Worm (Caenorhabditis elegans) whole organism, young adult: ENCODE data around the gene R09A1.3.
A peak's percentile ranks its signal among the peaks of the same experiment; 100 is the strongest.

Experiments used
- B0261.1 ChIP-seq: sonication (generic microtip); optimal IDR thresholded peaks from 2 replicates; lab custom pipeline; 2016; ENCODE audit warnings: mild to moderate bottlenecking, missing genetic modification characterization, moderate library complexity, missing compliant biosample characterization
- F33H1.4 ChIP-seq: fragments of 200-800 bp; sonication (Bioruptor generic); IDR thresholded peaks from 2 replicates; pipeline ENCODE4 v1.3.6; 2022; ENCODE audit warnings: missing genetic modification reagents, missing genetic modification characterization, missing compliant biosample characterization
- F39B2.1 ChIP-seq: fragments of 200-800 bp; sonication (Bioruptor generic); IDR thresholded peaks from 2 replicates; pipeline ENCODE4 v1.3.6; 2022; ENCODE audit warnings: missing genetic modification reagents, missing genetic modification characterization, missing compliant biosample characterization
- F49E8.2 ChIP-seq: sonication (generic microtip); optimal IDR thresholded peaks from 3 replicates; lab custom pipeline; 2017; ENCODE audit warnings: missing genetic modification characterization, mild to moderate bottlenecking, missing compliant biosample characterization, antibody characterized with exemption, moderate library complexity; ENCODE audit not compliant: insufficient read depth
- F57A8.1 ChIP-seq: fragments of 200-800 bp; sonication (Bioruptor generic); optimal IDR thresholded peaks from 2 replicates; lab custom pipeline; 2018; ENCODE audit warnings: mild to moderate bottlenecking, missing genetic modification characterization, moderate library complexity, missing compliant biosample characterization
- T07F8.4 ChIP-seq: sonication (generic microtip); optimal IDR thresholded peaks from 2 replicates; lab custom pipeline; 2016; ENCODE audit warnings: mild to moderate bottlenecking, missing genetic modification characterization, moderate library complexity, missing compliant biosample characterization
- Y53F4B.3 ChIP-seq: fragments of 200-800 bp; sonication (Bioruptor generic); IDR thresholded peaks from 2 replicates; pipeline ENCODE4 v1.3.6; 2022; ENCODE audit warnings: missing genetic modification reagents, missing genetic modification characterization, missing compliant biosample characterization
- Y56A3A.18 ChIP-seq: fragments of 200-800 bp; sonication (Bioruptor generic); IDR thresholded peaks from 2 replicates; pipeline ENCODE4 v1.3.6; 2022; ENCODE audit warnings: missing genetic modification reagents, missing genetic modification characterization, missing compliant biosample characterization
- Y79H2A.3 ChIP-seq: fragments of 200-800 bp; sonication (Bioruptor generic); conservative IDR thresholded peaks from 2 replicates; pipeline ENCODE4 v1.3.6; 2022; ENCODE audit warnings: missing genetic modification reagents, missing genetic modification characterization, missing compliant biosample characterization
- Y95B8A.8 ChIP-seq: fragments of 200-800 bp; sonication (Bioruptor generic); IDR thresholded peaks from 2 replicates; pipeline ENCODE4 v1.3.6; 2022; ENCODE audit warnings: missing genetic modification reagents, missing genetic modification characterization, missing compliant biosample characterization
- athp-1 ChIP-seq: sonication (generic microtip); optimal IDR thresholded peaks from 2 replicates; lab custom pipeline; 2017; ENCODE audit warnings: mild to moderate bottlenecking, missing genetic modification characterization, missing compliant biosample characterization
- attf-6 ChIP-seq: fragments of 200-800 bp; sonication (Bioruptor generic); IDR thresholded peaks from 2 replicates; pipeline ENCODE4 v1.3.6; 2022; ENCODE audit warnings: missing genetic modification reagents, missing genetic modification characterization, missing compliant biosample characterization
- ceh-27 ChIP-seq: fragments of 200-800 bp; sonication (Bioruptor generic); optimal IDR thresholded peaks from 2 replicates; lab custom pipeline; 2018; ENCODE audit warnings: mild to moderate bottlenecking, missing genetic modification characterization, moderate library complexity, missing compliant biosample characterization
- dpff-1 ChIP-seq: sonication (generic microtip); optimal IDR thresholded peaks from 2 replicates; lab custom pipeline; 2017; ENCODE audit warnings: mild to moderate bottlenecking, missing genetic modification characterization, missing compliant biosample characterization
- egl-44 ChIP-seq: fragments of 200-800 bp; sonication (Bioruptor generic); IDR thresholded peaks from 2 replicates; pipeline ENCODE4 v1.3.6; 2022; ENCODE audit warnings: missing genetic modification reagents, missing genetic modification characterization, missing compliant biosample characterization
- egrh-3 ChIP-seq: fragments of 200-800 bp; sonication (Bioruptor generic); IDR thresholded peaks from 2 replicates; pipeline ENCODE4 v1.3.6; 2022; ENCODE audit warnings: missing genetic modification reagents, missing genetic modification characterization, missing compliant biosample characterization
- hlh-26 ChIP-seq: fragments of 200-800 bp; sonication (Bioruptor generic); conservative IDR thresholded peaks from 2 replicates; pipeline ENCODE4 v1.3.6; 2022; ENCODE audit warnings: missing genetic modification reagents, missing genetic modification characterization, missing compliant biosample characterization
- hrde-1 ChIP-seq: sonication (generic microtip); optimal IDR thresholded peaks from 2 replicates; lab custom pipeline; 2016; ENCODE audit warnings: missing genetic modification characterization, mild to moderate bottlenecking, missing compliant biosample characterization, moderate library complexity, missing genotype, missing genetic modification reagents, borderline replicate concordance
- lir-1 ChIP-seq: fragments of 200-800 bp; sonication (Bioruptor generic); conservative IDR thresholded peaks from 2 replicates; pipeline ENCODE4 v1.3.6; 2022; ENCODE audit warnings: missing genetic modification reagents, missing genetic modification characterization, missing compliant biosample characterization
- madf-6 ChIP-seq: fragments of 200-800 bp; sonication (Bioruptor generic); IDR thresholded peaks from 2 replicates; pipeline ENCODE4 v1.3.6; 2022; ENCODE audit warnings: missing genetic modification reagents, missing genetic modification characterization, missing compliant biosample characterization
- madf-8 ChIP-seq: fragments of 200-800 bp; sonication (Bioruptor generic); conservative IDR thresholded peaks from 2 replicates; pipeline ENCODE4 v1.3.6; 2022; ENCODE audit warnings: missing genetic modification reagents, missing genetic modification characterization, missing compliant biosample characterization
- mcd-1 ChIP-seq: fragments of 200-800 bp; sonication (Bioruptor generic); IDR thresholded peaks from 2 replicates; pipeline ENCODE4 v1.3.6; 2022; ENCODE audit warnings: missing genetic modification reagents, missing genetic modification characterization, missing compliant biosample characterization
- mel-28 ChIP-seq: sonication (generic microtip); optimal IDR thresholded peaks from 2 replicates; lab custom pipeline; 2016; ENCODE audit warnings: borderline replicate concordance, mild to moderate bottlenecking, missing genetic modification characterization, missing compliant biosample characterization
- nhr-27 ChIP-seq: fragments of 200-800 bp; sonication (Bioruptor generic); optimal IDR thresholded peaks from 2 replicates; lab custom pipeline; 2018; ENCODE audit warnings: mild to moderate bottlenecking, missing genetic modification characterization, moderate library complexity, missing compliant biosample characterization
- nhr-80 ChIP-seq: sonication (generic microtip); optimal IDR thresholded peaks from 2 replicates; lab custom pipeline; 2016; ENCODE audit warnings: missing genetic modification characterization, missing compliant biosample characterization
- rcor-1 ChIP-seq: fragments of 200-800 bp; sonication (Bioruptor generic); IDR thresholded peaks from 2 replicates; pipeline ENCODE4 v1.3.6; 2022; ENCODE audit warnings: missing genetic modification reagents, missing genetic modification characterization, missing compliant biosample characterization
- rpc-1 ChIP-seq, 2 experiments: fragments of 150-350 bp in 1 of 2; sonication (generic microtip) in 1 of 2; optimal IDR thresholded peaks; 2 replicates each; lab custom pipeline; 2014 to 2018; ENCODE audit warnings: missing biosample characterization in 1 of 2, missing genetic modification characterization in 1 of 2, missing genetic modification reagents in 1 of 2, missing genotype in 1 of 2
- sdz-38 ChIP-seq: sonication (generic microtip); optimal IDR thresholded peaks from 2 replicates; lab custom pipeline; 2016; ENCODE audit warnings: missing genotype, missing genetic modification characterization, missing compliant biosample characterization
- snpc-1.1 ChIP-seq: sonication (generic microtip); optimal IDR thresholded peaks from 2 replicates; lab custom pipeline; 2017; ENCODE audit warnings: missing genetic modification characterization, mild to moderate bottlenecking, missing compliant biosample characterization, antibody characterized with exemption, moderate library complexity, missing genotype, missing genetic modification reagents; ENCODE audit not compliant: insufficient read depth
- snpc-1.3 ChIP-seq: sonication (generic microtip); optimal IDR thresholded peaks from 2 replicates; lab custom pipeline; 2017; ENCODE audit warnings: missing genetic modification characterization, mild to moderate bottlenecking, missing compliant biosample characterization, antibody characterized with exemption, moderate library complexity, missing genotype, missing genetic modification reagents; ENCODE audit not compliant: insufficient read depth
- snpc-4 ChIP-seq, 5 experiments: fragments of 150-350 bp in 1 of 5; sonication (generic microtip) in 4 of 5; optimal IDR thresholded peaks; 2 replicates each; lab custom pipeline; 2014 to 2018; ENCODE audit warnings: missing genetic modification characterization in 5 of 5, missing biosample characterization in 3 of 5, antibody characterized with exemption in 2 of 5, mild to moderate bottlenecking in 2 of 5, missing compliant biosample characterization in 2 of 5, missing genotype in 2 of 5, moderate library complexity in 2 of 5, missing genetic modification reagents in 1 of 5
- unc-62 ChIP-seq: fragments of 150-350 bp; optimal IDR thresholded peaks from 2 replicates; lab custom pipeline; 2014; ENCODE audit warnings: missing biosample characterization, missing genetic modification reagents, missing genetic modification characterization
- xnd-1 ChIP-seq: sonication (generic microtip); optimal IDR thresholded peaks from 2 replicates; lab custom pipeline; 2016; ENCODE audit warnings: missing genotype, missing genetic modification reagents, missing genetic modification characterization, missing compliant biosample characterization
- zfh-2 ChIP-seq: fragments of 200-800 bp; sonication (Bioruptor generic); conservative IDR thresholded peaks from 2 replicates; pipeline ENCODE4 v1.3.6; 2022; ENCODE audit warnings: missing genetic modification reagents, missing genetic modification characterization, missing compliant biosample characterization
- ztf-18 ChIP-seq: sonication (generic microtip); optimal IDR thresholded peaks from 2 replicates; lab custom pipeline; 2016; ENCODE audit warnings: missing genotype, mild to moderate bottlenecking, missing genetic modification characterization, missing compliant biosample characterization
- ztf-25 ChIP-seq: fragments of 200-800 bp; sonication (Bioruptor generic); IDR thresholded peaks from 2 replicates; pipeline ENCODE4 v1.3.6; 2022; ENCODE audit warnings: missing genetic modification reagents, missing genetic modification characterization, missing compliant biosample characterization
- ztf-26 ChIP-seq: sonication (generic microtip); optimal IDR thresholded peaks from 2 replicates; lab custom pipeline; 2017; ENCODE audit warnings: missing genetic modification characterization, missing compliant biosample characterization
- ztf-28 ChIP-seq: fragments of 200-800 bp; sonication (Bioruptor generic); IDR thresholded peaks from 2 replicates; pipeline ENCODE4 v1.3.6; 2022; ENCODE audit warnings: missing genetic modification reagents, missing genetic modification characterization, missing compliant biosample characterization
- ztf-3 ChIP-seq: fragments of 200-800 bp; sonication (Bioruptor generic); optimal IDR thresholded peaks from 2 replicates; lab custom pipeline; 2018; ENCODE audit warnings: mild to moderate bottlenecking, missing genetic modification characterization, missing compliant biosample characterization

Gene R09A1.3

DNA sequence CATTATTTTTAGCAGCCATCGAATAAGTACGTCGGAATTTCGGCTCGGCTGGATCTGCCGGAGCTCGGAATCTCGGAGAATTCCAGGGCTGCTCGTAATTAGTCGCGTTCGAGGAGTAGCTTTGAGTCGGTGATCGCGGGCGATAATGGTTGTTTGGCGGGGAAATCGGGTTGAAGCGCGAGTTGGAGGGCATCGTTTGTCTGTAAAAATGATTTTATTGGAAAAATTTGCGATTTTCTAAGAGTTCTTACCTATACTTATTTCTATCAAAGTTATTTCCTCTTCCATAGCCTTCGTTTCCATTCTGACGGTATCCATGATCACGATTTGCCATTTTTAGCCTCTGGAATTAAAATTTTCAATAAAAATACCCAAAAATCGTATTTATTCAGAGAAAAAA is 23.5 kb downstream of the R09A1.3 start, which contains the start of gene Y50D4C.5:
Gene Y50D4C.5 (minus strand): TSS at position 345 of the 400 bp plus-strand sequence.
- TF ChIP-seq mel-28 (tag; lab: Kevin White, UChicago) (no peak), zfh-2 (GFP tag; lab: Robert Waterston, UW) (peak; percentile 41; the same call in 1 of the 2 replicates)
- TF ChIP-seq, all 124 proteins: peak for 1

DNA sequence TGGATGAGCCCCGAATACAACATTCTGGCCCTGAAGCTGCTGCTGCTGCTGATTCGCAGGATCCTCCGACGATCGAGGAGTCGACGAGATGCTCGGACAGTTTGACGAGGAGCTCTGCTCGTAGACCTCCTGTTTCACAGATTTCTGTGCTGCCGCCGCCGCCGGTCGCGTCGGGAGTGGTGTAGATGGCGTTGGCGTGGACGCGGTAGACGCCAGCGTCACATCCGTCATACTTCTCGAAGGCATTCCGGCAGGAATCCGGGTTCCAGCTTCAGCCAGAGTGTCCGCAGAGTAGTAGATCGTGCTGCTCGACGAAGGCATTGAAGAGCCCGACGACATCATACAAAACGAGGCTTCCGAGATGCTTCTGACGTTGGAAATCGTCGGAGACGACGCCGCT is 25.7 kb downstream of the R09A1.3 start:
- peak; percentile 70; the same call in 1 of the 2 replicates for TF ChIP-seq egrh-3
- peak; percentile 83 for TF ChIP-seq zfh-2 (GFP tag; lab: Robert Waterston, UW)
- TF ChIP-seq hrde-1 (tag; lab: Kevin White, UChicago), result no peak
- TF ChIP-seq madf-6, result no peak
- TF ChIP-seq mcd-1 (GFP tag; lab: Robert Waterston, UW), result peak; percentile 27; the same call in 1 of the 2 replicates
- TF ChIP-seq egl-44 (GFP tag; lab: Robert Waterston, UW), result no peak
- TF ChIP-seq unc-62 (GFP tag; lab: Kevin White, UChicago), result no peak

DNA sequence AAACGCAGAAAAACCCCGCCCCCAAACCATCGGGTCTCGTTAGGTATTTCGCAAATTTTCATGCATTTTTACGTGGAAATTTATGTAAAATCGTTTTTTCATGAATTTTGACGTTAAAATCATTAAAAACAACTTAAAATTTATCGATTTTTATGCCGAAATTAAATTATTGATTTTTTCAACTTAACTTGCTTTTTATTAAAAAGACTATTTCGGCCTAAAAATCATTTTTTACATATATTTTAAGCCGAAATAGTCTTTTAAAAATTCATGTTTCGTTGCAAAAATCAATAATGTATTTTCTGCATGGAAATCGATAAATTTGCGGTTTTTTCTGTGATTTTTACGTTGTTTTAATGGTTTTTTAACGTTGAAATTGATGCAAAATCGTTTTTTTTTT is 31.2 kb downstream of the R09A1.3 start:
- TF ChIP-seq F57A8.1 (GFP tag; lab: Kevin White, UChicago), result no peak
- no peak for TF ChIP-seq Y95B8A.8 (GFP tag; lab: Robert Waterston, UW)
- TF ChIP-seq ztf-3 (GFP tag; lab: Kevin White, UChicago), result no peak
- no peak for TF ChIP-seq B0261.1 (tag; lab: Kevin White, UChicago)
- TF ChIP-seq rcor-1 (GFP tag; lab: Robert Waterston, UW), result no peak
- no peak for TF ChIP-seq athp-1 (tag; lab: Kevin White, UChicago)
- no peak for TF ChIP-seq mel-28 (tag; lab: Kevin White, UChicago)
- no peak for TF ChIP-seq snpc-1.1 (tag; lab: Kevin White, UChicago)
- TF ChIP-seq ztf-28 (GFP tag; lab: Robert Waterston, UW), result no peak
- no peak for TF ChIP-seq madf-8 (GFP tag; lab: Robert Waterston, UW)
- TF ChIP-seq lir-1 (GFP tag; lab: Robert Waterston, UW), result no peak
- no peak for TF ChIP-seq dpff-1 (tag; lab: Kevin White, UChicago)
- no peak for TF ChIP-seq ztf-26 (tag; lab: Kevin White, UChicago)
- no peak for TF ChIP-seq sdz-38
- TF ChIP-seq xnd-1, result no peak
- TF ChIP-seq rpc-1 (optimal IDR thresholded peaks at IDR 0.05; lab: Kevin White, UChicago), result no peak
- no peak for TF ChIP-seq rpc-1 (tag; optimal IDR thresholded peaks at IDR 0.05; lab: Kevin White, UChicago)
- TF ChIP-seq ceh-27 (GFP tag; lab: Kevin White, UChicago), result no peak

DNA sequence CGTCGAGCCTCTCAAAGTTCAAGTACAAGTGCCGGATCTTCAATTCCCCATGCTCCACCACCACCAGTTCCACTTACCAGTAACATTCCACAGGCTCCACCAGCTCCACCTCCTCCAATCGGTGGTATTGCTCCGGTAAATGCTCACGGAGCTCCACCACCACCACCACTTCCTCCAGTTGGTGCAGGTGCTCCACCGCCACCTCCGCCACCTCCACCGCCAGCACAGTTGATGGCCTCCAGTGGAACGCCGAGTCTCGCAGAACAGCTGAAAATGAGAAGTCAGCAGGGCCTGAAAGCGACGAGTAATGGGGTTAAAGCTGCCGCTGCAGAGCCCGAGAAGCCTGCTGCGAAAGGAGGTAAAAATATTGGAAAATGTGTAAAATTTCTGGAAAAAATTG is 36.6 kb downstream of the R09A1.3 start:
- peak; percentile 84 for TF ChIP-seq egrh-3
- no peak for TF ChIP-seq T07F8.4 (tag; lab: Kevin White, UChicago)
- TF ChIP-seq F33H1.4, result no peak
- peak; percentile 92 for TF ChIP-seq zfh-2 (GFP tag; lab: Robert Waterston, UW)
- TF ChIP-seq F39B2.1 (GFP tag; lab: Robert Waterston, UW), result 0 out of 2 replicates have a peak, but pooled peaks have one; percentile 5
- TF ChIP-seq, all 124 proteins: peak for 3

DNA sequence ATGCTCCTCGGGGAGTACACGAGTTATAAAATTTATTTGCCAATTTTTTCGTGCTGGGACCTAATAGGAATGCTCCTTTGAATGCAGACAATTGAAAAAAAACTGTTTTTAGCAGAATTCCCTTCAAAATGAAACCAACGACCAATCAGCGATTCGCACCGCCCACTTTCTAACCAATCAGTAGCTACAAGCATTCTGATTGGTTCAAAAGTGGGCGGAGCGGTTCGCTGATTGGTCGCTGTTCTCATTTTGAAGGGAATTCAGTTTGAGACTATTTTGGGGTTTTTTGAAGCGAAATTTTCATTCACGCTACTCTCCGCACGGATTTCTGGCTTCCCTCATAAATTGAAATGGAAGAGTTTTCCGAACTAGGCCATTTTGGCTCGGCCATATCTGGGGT is 43.8 kb downstream of the R09A1.3 start:
- TF ChIP-seq F49E8.2 (tag; lab: Kevin White, UChicago), result no peak
- no peak for TF ChIP-seq nhr-80
- no peak for TF ChIP-seq Y95B8A.8 (GFP tag; lab: Robert Waterston, UW)
- TF ChIP-seq ztf-25 (GFP tag; lab: Robert Waterston, UW), result no peak
- TF ChIP-seq zfh-2 (GFP tag; lab: Robert Waterston, UW), result no peak
- TF ChIP-seq Y79H2A.3 (GFP tag; lab: Robert Waterston, UW), result no peak
- no peak for TF ChIP-seq hlh-26 (GFP tag; lab: Robert Waterston, UW)
- no peak for TF ChIP-seq Y53F4B.3 (GFP tag; lab: Robert Waterston, UW)
- no peak for TF ChIP-seq nhr-27 (tag; lab: Kevin White, UChicago)
- TF ChIP-seq Y56A3A.18 (GFP tag; lab: Robert Waterston, UW), result no peak
- no peak for TF ChIP-seq egrh-3
- TF ChIP-seq snpc-1.3 (tag; lab: Kevin White, UChicago), result no peak
- no peak for TF ChIP-seq ztf-18 (tag; lab: Kevin White, UChicago)
- TF ChIP-seq madf-6, result no peak
- no peak for TF ChIP-seq snpc-4 (GFP tag; optimal IDR thresholded peaks at IDR 0.05; lab: Kevin White, UChicago)
- no peak for TF ChIP-seq snpc-4 (tag; optimal IDR thresholded peaks at IDR 0.05; lab: Kevin White, UChicago)
- no peak for TF ChIP-seq attf-6 (GFP tag; lab: Robert Waterston, UW)
